Fruit fly (Drosophila melanogaster): ENCODE results near the gene Cox17.
A peak's percentile ranks its signal among the peaks of the same experiment; 100 is the strongest.

The Cox17 gene

DNA sequence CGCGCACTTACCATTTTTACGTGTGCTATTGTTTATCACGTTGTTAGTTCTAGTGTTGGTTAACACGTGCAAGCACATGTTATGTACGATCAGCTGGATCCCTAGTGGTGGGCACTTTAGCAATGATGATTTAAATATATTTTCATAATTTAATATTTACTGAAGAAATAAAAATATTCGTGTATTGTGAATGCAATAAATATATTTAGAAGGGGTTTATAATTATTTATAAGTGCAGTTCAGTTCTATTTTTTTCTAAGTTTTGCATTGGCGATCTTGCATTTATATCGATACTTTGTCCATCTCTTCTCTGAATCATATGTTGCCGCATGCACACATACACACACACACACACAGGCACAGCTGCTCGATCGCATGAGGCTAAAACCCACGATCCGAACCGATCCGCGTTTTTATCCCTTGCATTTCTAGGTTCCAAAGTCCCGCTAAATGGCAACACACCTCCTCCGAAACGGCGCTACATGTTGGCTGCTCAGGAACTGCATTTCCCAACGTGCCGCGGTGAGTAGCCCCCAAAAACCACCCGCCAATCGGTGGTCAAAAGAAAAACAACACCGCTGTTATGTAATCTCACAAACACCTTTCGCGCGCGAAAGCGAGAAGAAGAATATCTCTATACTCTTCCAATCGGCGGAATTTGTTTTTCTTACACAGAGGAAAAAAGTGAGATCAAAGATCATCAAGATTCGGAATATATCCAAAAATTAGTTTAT lies 1.4 kb upstream of the Cox17 start, which contains the start of the genes CG15027 and Dbct (continued):
- TF ChIP-seq Fer3 (tag; optimal IDR thresholded peaks at IDR 0.05) (peak; percentile 56), HmgD (GFP tag; optimal IDR thresholded peaks at IDR 0.05) (no peak), ro (GFP tag; IDR thresholded peaks at IDR 0.05) (no peak), dimm (GFP tag; IDR thresholded peaks at IDR 0.05) (no peak), CG8089 (GFP tag; optimal IDR thresholded peaks at IDR 0.05) (no peak), Dref (GFP tag; IDR thresholded peaks at IDR 0.05) (peak; percentile 53), Doc3 (GFP tag; IDR thresholded peaks at IDR 0.05; ENCODE audit: partially characterized antibody) (peak; percentile 73; the same call in 2 of the 3 replicates), sim (GFP tag; IDR thresholded peaks at IDR 0.05) (no peak), CG16779 (GFP tag; IDR thresholded peaks at IDR 0.05) (no peak), pzg (GFP tag; optimal IDR thresholded peaks at IDR 0.05) (peak; percentile 34), CG2116 (GFP tag; optimal IDR thresholded peaks at IDR 0.05) (peak; percentile 67), gfzf (GFP tag; optimal IDR thresholded peaks at IDR 0.05) (no peak), sug (tag; optimal IDR thresholded peaks at IDR 0.05) (peak; percentile 73), NFAT (GFP tag; IDR thresholded peaks at IDR 0.05) (peak; percentile 22; the same call in 1 of the 2 replicates), CG13123 (GFP tag; optimal IDR thresholded peaks at IDR 0.05) (peak; percentile 24), Ssrp (tag; optimal IDR thresholded peaks at IDR 0.05) (peak; percentile 61), B-H2 (GFP tag; optimal IDR thresholded peaks at IDR 0.05) (peak; percentile 70), Rx (GFP tag; IDR thresholded peaks at IDR 0.05) (no peak; the same call in 1 of the 2 replicates), CG1792 (GFP tag; optimal IDR thresholded peaks at IDR 0.05) (no peak), Hmr (GFP tag; optimal IDR thresholded peaks at IDR 0.05) (peak; percentile 54), abd-A (tag; optimal IDR thresholded peaks at IDR 0.05) (peak; percentile 36), knrl (GFP tag; IDR thresholded peaks at IDR 0.05; ENCODE audit: partially characterized antibody) (peak; percentile 81), CG1024 (GFP tag; IDR thresholded peaks at IDR 0.05) (peak; percentile 48; the same call in 1 of the 2 replicates), en (GFP tag; optimal IDR thresholded peaks at IDR 0.05) (no peak), Ada2b (GFP tag; IDR thresholded peaks at IDR 0.05) (peak; percentile 64), CG31365 (tag; optimal IDR thresholded peaks at IDR 0.05) (no peak), NC2β (GFP tag; optimal IDR thresholded peaks at IDR 0.05) (no peak), HLHmδ (GFP tag; optimal IDR thresholded peaks at IDR 0.05) (no peak), CG17612 (GFP tag; IDR thresholded peaks at IDR 0.05) (no peak), gsb-n (tag; optimal IDR thresholded peaks at IDR 0.05) (peak; percentile 39), yki (optimal IDR thresholded peaks at IDR 0.05) (no peak), exex (tag; optimal IDR thresholded peaks at IDR 0.05) (peak; percentile 42), tll (GFP tag; optimal IDR thresholded peaks at IDR 0.05) (no peak), CG11456 (GFP tag; IDR thresholded peaks at IDR 0.05) (peak; percentile 66; the same call in 1 of the 3 replicates), repo (GFP tag; optimal IDR thresholded peaks at IDR 0.05) (no peak), CG12299 (tag; optimal IDR thresholded peaks at IDR 0.05) (peak; percentile 29), gro (GFP tag; optimal IDR thresholded peaks at IDR 0.05) (no peak), wdn (GFP tag; IDR thresholded peaks at IDR 0.05) (0 out of 2 replicates have a peak, but pooled peaks have one; percentile 30), CG14014 (GFP tag; IDR thresholded peaks at IDR 0.05) (peak; percentile 46; the same call in 1 of the 2 replicates), vnd (GFP tag; IDR thresholded peaks at IDR 0.05; ENCODE audit: partially characterized antibody) (0 out of 3 replicates have a peak, but pooled peaks have one; percentile 57), insv (GFP tag; optimal IDR thresholded peaks at IDR 0.05) (peak in 1 of 2 experiments; percentile 30), ham (GFP tag; IDR thresholded peaks at IDR 0.05) (no peak), CG13894 (tag; optimal IDR thresholded peaks at IDR 0.05) (peak; percentile 47), fu2 (GFP tag; optimal IDR thresholded peaks at IDR 0.05) (no peak), CG15514 (GFP tag; optimal IDR thresholded peaks at IDR 0.05) (peak; percentile 33), toy (GFP tag; IDR thresholded peaks at IDR 0.05) (0 out of 2 replicates have a peak, but pooled peaks have one; percentile 15), CG10565 (GFP tag; optimal IDR thresholded peaks at IDR 0.05) (no peak), chif (GFP tag; optimal IDR thresholded peaks at IDR 0.05) (peak in 1 of 2 experiments; percentile 5), ttk (GFP tag; IDR thresholded peaks at IDR 0.05) (peak; percentile 46)

Data from whole organism, embryonic.